Fruit fly (Drosophila melanogaster): ENCODE measurements around the gene Pxd.

Gene Pxd

DNA sequence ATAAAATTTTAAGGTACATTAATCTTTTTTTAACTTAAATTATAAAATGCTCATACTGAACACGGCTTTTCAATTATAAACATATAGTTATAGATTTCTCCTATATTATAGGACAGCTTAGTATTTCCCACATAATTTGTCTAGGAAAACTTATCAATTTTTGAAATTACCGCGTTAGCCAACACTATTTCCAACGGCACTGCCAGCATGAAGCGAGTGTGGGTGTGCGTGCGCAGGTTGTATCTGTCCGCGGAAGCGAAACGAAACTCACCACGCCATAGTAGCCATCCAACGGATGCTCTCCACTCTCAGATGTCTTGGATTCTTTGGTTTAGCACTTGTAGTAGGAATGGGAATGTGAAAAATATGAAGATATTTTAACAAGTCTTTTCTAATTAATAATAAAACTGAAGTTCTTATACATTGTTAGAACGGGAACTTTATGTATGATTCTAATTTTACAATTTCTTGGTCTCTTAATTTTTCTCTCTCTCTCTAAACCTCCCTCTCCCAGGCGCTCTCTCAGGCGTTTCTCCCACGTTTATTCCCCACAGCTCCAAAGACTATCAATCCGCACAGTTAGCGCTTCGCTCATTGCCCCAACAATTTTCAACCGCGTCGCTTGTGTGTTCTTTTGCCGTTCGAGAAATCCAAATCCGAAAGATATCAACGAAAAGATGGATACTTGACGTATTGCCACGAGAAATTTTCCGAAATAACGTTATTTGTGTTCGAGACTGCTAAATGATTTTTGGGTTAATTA, 39.2 kb downstream of the Pxd start, which contains the start of gene Dad (continued):
- TF ChIP-seq net (GFP tag; optimal IDR thresholded peaks at IDR 0.05) (peak; percentile 0), Hr38 (GFP tag; optimal IDR thresholded peaks at IDR 0.05) (no peak), Met (GFP tag; optimal IDR thresholded peaks at IDR 0.05) (peak; percentile 63), CG8319 (GFP tag; optimal IDR thresholded peaks at IDR 0.05) (no peak), Hr39 (GFP tag; optimal IDR thresholded peaks at IDR 0.05) (peak; percentile 28), dac (GFP tag; optimal IDR thresholded peaks at IDR 0.05) (no peak), CG10669 (GFP tag; optimal IDR thresholded peaks at IDR 0.05) (no peak), dsx (GFP tag; optimal IDR thresholded peaks at IDR 0.05; ENCODE audit: poor library complexity, severe bottlenecking) (peak; percentile 36), CG11762 (GFP tag; optimal IDR thresholded peaks at IDR 0.05; ENCODE audit: insufficient read depth) (no peak), esn (GFP tag; optimal IDR thresholded peaks at IDR 0.05) (peak; percentile 65), CG8632 (GFP tag; optimal IDR thresholded peaks at IDR 0.05) (peak; percentile 28), CG31627 (GFP tag; optimal IDR thresholded peaks at IDR 0.05) (peak; percentile 19), fd59A (GFP tag; optimal IDR thresholded peaks at IDR 0.05) (no peak), Lpt (GFP tag; optimal IDR thresholded peaks at IDR 0.05) (no peak), lz (GFP tag; optimal IDR thresholded peaks at IDR 0.05) (peak; percentile 57), CG8119 (GFP tag; IDR thresholded peaks at IDR 0.05) (no peak), CG4318 (GFP tag; optimal IDR thresholded peaks at IDR 0.05) (no peak), Sox15 (GFP tag; optimal IDR thresholded peaks at IDR 0.05) (no peak), pdm3 (GFP tag; optimal IDR thresholded peaks at IDR 0.05) (peak; percentile 13), Sox102F (GFP tag; optimal IDR thresholded peaks at IDR 0.05) (peak; percentile 54), Hr4 (GFP tag; optimal IDR thresholded peaks at IDR 0.05) (no peak)

DNA sequence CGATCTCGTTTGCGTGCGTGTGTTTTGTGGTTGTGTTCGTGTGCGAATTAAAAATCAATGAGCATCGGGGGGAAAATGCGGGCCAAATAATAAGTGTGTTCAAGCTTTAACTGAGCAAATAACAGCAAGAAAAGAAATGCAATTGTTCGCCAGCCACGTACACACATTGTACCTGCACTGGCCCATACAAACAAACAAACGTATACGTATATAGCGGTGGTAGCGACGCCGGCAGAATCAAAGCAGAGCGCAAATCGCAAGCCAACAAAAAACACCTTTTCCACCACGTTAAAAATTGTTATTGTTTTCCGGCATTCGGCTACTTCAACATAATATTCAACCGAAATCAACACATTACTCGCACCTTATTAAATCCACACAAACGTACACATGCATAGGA, 40.2 kb downstream of the Pxd start:
- TF ChIP-seq CG31627 (GFP tag; optimal IDR thresholded peaks at IDR 0.05) = no peak
- TF ChIP-seq svp (GFP tag) = peak; percentile 51

DNA sequence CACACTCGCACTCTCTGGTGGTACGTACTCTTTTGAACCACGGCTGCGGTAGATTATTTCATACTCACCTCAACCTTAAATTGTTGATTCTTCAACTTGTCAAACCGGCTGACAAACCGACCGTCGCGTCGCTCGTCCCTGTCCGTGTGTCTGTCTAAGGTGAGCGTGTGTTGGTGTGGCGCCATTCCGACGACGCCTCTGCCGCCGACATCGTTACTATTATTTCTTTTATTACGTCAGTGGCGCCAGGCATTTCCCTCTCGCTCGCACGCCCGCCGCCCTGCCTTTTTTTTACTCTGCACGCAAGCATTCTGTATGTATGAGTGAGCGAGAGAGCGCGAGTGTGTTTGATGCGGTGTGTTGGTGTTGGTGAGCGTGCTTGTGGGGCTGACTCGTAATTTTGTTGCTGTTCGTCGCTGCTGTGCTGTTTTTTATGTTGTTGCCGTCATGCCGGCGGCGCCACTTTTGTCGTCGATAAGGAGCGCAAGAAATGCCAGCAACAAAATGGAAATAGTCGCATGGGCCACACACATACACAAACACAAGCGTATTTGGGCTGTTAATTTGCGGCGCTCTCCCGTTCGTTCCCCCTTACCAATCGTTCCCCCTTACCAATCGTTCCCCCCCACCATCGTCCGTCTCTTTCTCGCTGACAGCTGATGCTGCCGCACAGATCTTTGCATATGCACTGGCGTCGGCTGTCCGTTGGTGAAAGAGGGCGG, 42.0 kb downstream of the Pxd start:
- TF ChIP-seq Sox102F (GFP tag; optimal IDR thresholded peaks at IDR 0.05) = peak; percentile 40
- peak; percentile 70 for TF ChIP-seq Lpt (GFP tag; optimal IDR thresholded peaks at IDR 0.05)
- peak; percentile 91 for TF ChIP-seq fkh (GFP tag; optimal IDR thresholded peaks at IDR 0.05)
- TF ChIP-seq dac (GFP tag; optimal IDR thresholded peaks at IDR 0.05) = peak; percentile 13
- no peak for TF ChIP-seq cyc (GFP tag; optimal IDR thresholded peaks at IDR 0.05)
- TF ChIP-seq fd85E (GFP tag; optimal IDR thresholded peaks at IDR 0.05) = no peak
- TF ChIP-seq CG34406 (GFP tag; optimal IDR thresholded peaks at IDR 0.05) = no peak
- TF ChIP-seq CG6163 (GFP tag; IDR thresholded peaks at IDR 0.05) = peak; percentile 71
- peak; percentile 71 for TF ChIP-seq eg (GFP tag; IDR thresholded peaks at IDR 0.05)
- TF ChIP-seq CG6808 (GFP tag; optimal IDR thresholded peaks at IDR 0.05) = peak; percentile 69
- TF ChIP-seq CG16779 (tag; optimal IDR thresholded peaks at IDR 0.05) = peak; percentile 64
- no peak for TF ChIP-seq Hr4 (GFP tag; optimal IDR thresholded peaks at IDR 0.05)
- TF ChIP-seq Ets21C (GFP tag; optimal IDR thresholded peaks at IDR 0.05) = no peak
- peak; percentile 19 for TF ChIP-seq topi (GFP tag; optimal IDR thresholded peaks at IDR 0.05)
- no peak for TF ChIP-seq Hr39 (GFP tag; optimal IDR thresholded peaks at IDR 0.05)
- peak; percentile 55 for TF ChIP-seq Eip75B (GFP tag; optimal IDR thresholded peaks at IDR 0.05)
- peak; percentile 72 for TF ChIP-seq CG1621 (tag; optimal IDR thresholded peaks at IDR 0.05)
- TF ChIP-seq Gug (GFP tag; IDR thresholded peaks at IDR 0.05) = peak; percentile 39; the same call in 1 of the 2 replicates
- TF ChIP-seq CG3919 (GFP tag; optimal IDR thresholded peaks at IDR 0.05) = no peak
- no peak for TF ChIP-seq acj6 (GFP tag; optimal IDR thresholded peaks at IDR 0.05)
- no peak for TF ChIP-seq Eip93F (GFP tag; optimal IDR thresholded peaks at IDR 0.05)
- no peak for TF ChIP-seq Hr38 (GFP tag; optimal IDR thresholded peaks at IDR 0.05)
- no peak for TF ChIP-seq Sox14 (GFP tag; optimal IDR thresholded peaks at IDR 0.05)
- TF ChIP-seq lz (GFP tag; optimal IDR thresholded peaks at IDR 0.05) = no peak
- no peak for TF ChIP-seq achi (GFP tag; optimal IDR thresholded peaks at IDR 0.05)
- peak; percentile 52; the same call in 1 of the 2 replicates for TF ChIP-seq CG15336 (GFP tag; IDR thresholded peaks at IDR 0.05)
- TF ChIP-seq dsx (GFP tag; optimal IDR thresholded peaks at IDR 0.05; ENCODE audit: poor library complexity, severe bottlenecking) = peak; percentile 84
- no peak for TF ChIP-seq CG11762 (GFP tag; optimal IDR thresholded peaks at IDR 0.05; ENCODE audit: insufficient read depth)
- no peak for TF ChIP-seq CG6792 (GFP tag; optimal IDR thresholded peaks at IDR 0.05)
- no peak for TF ChIP-seq CG4318 (GFP tag; optimal IDR thresholded peaks at IDR 0.05)
- TF ChIP-seq CG8319 (GFP tag; optimal IDR thresholded peaks at IDR 0.05) = no peak
- TF ChIP-seq esn (GFP tag; optimal IDR thresholded peaks at IDR 0.05) = peak; percentile 28
- no peak for TF ChIP-seq CG31627 (GFP tag; optimal IDR thresholded peaks at IDR 0.05)
- no peak for TF ChIP-seq Smox (GFP tag; optimal IDR thresholded peaks at IDR 0.05)
- peak; percentile 8 for TF ChIP-seq pdm3 (GFP tag; optimal IDR thresholded peaks at IDR 0.05)
- TF ChIP-seq Eip78C (GFP tag) = peak; percentile 68
